Worm (Caenorhabditis elegans) whole organism, late embryonic: ENCODE data around the gene F43E2.11.

Experiments used
- dve-1 ChIP-seq: sonication (generic microtip); optimal IDR thresholded peaks from 2 replicates; lab custom pipeline; 2017; ENCODE audit warnings: antibody characterized with exemption, mild to moderate bottlenecking, missing genetic modification characterization, missing compliant biosample characterization
- elt-4 ChIP-seq: sonication (generic microtip); optimal IDR thresholded peaks from 2 replicates; lab custom pipeline; 2016; ENCODE audit warnings: missing genetic modification characterization, missing compliant biosample characterization
- rnt-1 ChIP-seq: sonication (generic microtip); optimal IDR thresholded peaks from 2 replicates; lab custom pipeline; 2016; ENCODE audit warnings: missing genetic modification characterization, missing compliant biosample characterization
- ztf-16 ChIP-seq: sonication (generic microtip); optimal IDR thresholded peaks from 2 replicates; lab custom pipeline; 2017; ENCODE audit warnings: missing genetic modification characterization, missing compliant biosample characterization

DNA sequence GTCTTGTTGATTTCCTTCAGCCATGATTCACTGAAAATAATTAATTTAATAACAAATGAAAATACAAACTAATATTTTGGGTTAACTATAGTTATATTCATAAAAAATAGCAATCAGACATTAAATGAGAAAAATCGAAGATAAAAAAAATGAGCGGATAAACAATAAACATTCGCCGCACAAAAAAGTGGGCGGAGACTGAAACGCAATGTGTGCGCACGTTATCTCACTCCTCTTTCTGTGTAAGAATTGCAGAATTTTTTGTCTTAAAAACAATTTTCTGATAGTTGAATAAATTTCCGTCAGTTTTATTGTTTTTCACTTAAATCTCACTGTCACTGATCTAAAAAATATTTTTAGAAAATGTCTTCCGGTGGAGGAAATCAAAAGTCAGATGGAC is 4.0 kb upstream of the F43E2.11 start, which contains the start of the genes mtch-1 and rpb-4:
- TF ChIP-seq elt-4 (tag; lab: Kevin White, UChicago), result no peak
- no peak for TF ChIP-seq rnt-1 (tag; lab: Kevin White, UChicago)
- TF ChIP-seq ztf-16 (tag; lab: Kevin White, UChicago), result no peak
- TF ChIP-seq dve-1 (tag; lab: Kevin White, UChicago), result peak; percentile 1
